Fruit fly (Drosophila melanogaster): ENCODE results near the gene Osi23.

Osi23 gene

dm6 chr3R:30450224-30450623, 5.4 kb upstream of the Osi23 start (continued):
- TF ChIP-seq HmgD (GFP tag; optimal IDR thresholded peaks at IDR 0.05) (no peak), lola (GFP tag; optimal IDR thresholded peaks at IDR 0.05) (no peak), gcm2 (GFP tag; optimal IDR thresholded peaks at IDR 0.05) (peak; percentile 72), fru (optimal IDR thresholded peaks at IDR 0.05) (no peak), abd-A (tag; optimal IDR thresholded peaks at IDR 0.05) (no peak), CG17385 (GFP tag; optimal IDR thresholded peaks at IDR 0.05) (peak; percentile 70), sens (GFP tag) (peak; percentile 98), pb (GFP tag; optimal IDR thresholded peaks at IDR 0.05) (peak; percentile 3), CG9215 (GFP tag; IDR thresholded peaks at IDR 0.05) (no peak), H15 (GFP tag; IDR thresholded peaks at IDR 0.05) (peak; percentile 60; the same call in 1 of the 3 replicates), gt (GFP tag; IDR thresholded peaks at IDR 0.05) (no peak), Usf (GFP tag; optimal IDR thresholded peaks at IDR 0.05) (no peak), CG43689 (GFP tag; IDR thresholded peaks at IDR 0.05) (peak; percentile 66), cad (GFP tag; optimal IDR thresholded peaks at IDR 0.05) (no peak), slp2 (GFP tag; optimal IDR thresholded peaks at IDR 0.05) (no peak), yki (optimal IDR thresholded peaks at IDR 0.05) (peak; percentile 57), D19B (GFP tag; optimal IDR thresholded peaks at IDR 0.05) (no peak), Ets97D (GFP tag; optimal IDR thresholded peaks at IDR 0.05) (peak; percentile 41), CG9797 (GFP tag; optimal IDR thresholded peaks at IDR 0.05) (no peak), CG11247 (GFP tag; IDR thresholded peaks at IDR 0.05) (peak; percentile 91), Hr3 (GFP tag; optimal IDR thresholded peaks at IDR 0.05) (peak; percentile 34), tgo (GFP tag; IDR thresholded peaks at IDR 0.05) (peak; percentile 56; the same call in 2 of the 3 replicates), unc-4 (GFP tag; IDR thresholded peaks at IDR 0.05; ENCODE audit: partially characterized antibody) (0 out of 2 replicates have a peak, but pooled peaks have one; percentile 12), CG6813 (GFP tag; optimal IDR thresholded peaks at IDR 0.05) (peak; percentile 89), ATbp (GFP tag; optimal IDR thresholded peaks at IDR 0.05) (peak; percentile 91), CG2202 (tag; optimal IDR thresholded peaks at IDR 0.05) (peak; percentile 87), Opbp (GFP tag; IDR thresholded peaks at IDR 0.05; ENCODE audit: partially characterized antibody) (no peak), CG6175 (GFP tag; IDR thresholded peaks at IDR 0.05) (peak; percentile 46; the same call in 1 of the 3 replicates), ab (GFP tag; optimal IDR thresholded peaks at IDR 0.05) (no peak), Neu2 (GFP tag; optimal IDR thresholded peaks at IDR 0.05; ENCODE audit: borderline replicate concordance) (no peak), az2 (GFP tag; optimal IDR thresholded peaks at IDR 0.05) (peak; percentile 45), BEAF-32 (GFP tag; optimal IDR thresholded peaks at IDR 0.05) (no peak), ato (GFP tag; IDR thresholded peaks at IDR 0.05; ENCODE audit: partially characterized antibody) (no peak; the same call in 1 of the 2 replicates), Jarid2 (GFP tag; optimal IDR thresholded peaks at IDR 0.05) (peak; percentile 79), klu (GFP tag; IDR thresholded peaks at IDR 0.05) (no peak), CG5180 (GFP tag; optimal IDR thresholded peaks at IDR 0.05) (peak; percentile 26), row (GFP tag; IDR thresholded peaks at IDR 0.05) (peak; percentile 25; the same call in 1 of the 3 replicates), CrebB (tag; optimal IDR thresholded peaks at IDR 0.05) (peak; percentile 86), CG2199 (GFP tag; IDR thresholded peaks at IDR 0.05) (no peak), Side (GFP tag; optimal IDR thresholded peaks at IDR 0.05) (peak; percentile 82), Hmr (GFP tag; optimal IDR thresholded peaks at IDR 0.05) (peak; percentile 90), CG18764 (GFP tag; optimal IDR thresholded peaks at IDR 0.05) (peak; percentile 81), CG10267 (tag; optimal IDR thresholded peaks at IDR 0.05) (no peak), CG3847 (GFP tag; IDR thresholded peaks at IDR 0.05) (peak; percentile 21; the same call in 1 of the 2 replicates), CG3995 (GFP tag; optimal IDR thresholded peaks at IDR 0.05) (no peak), CG15601 (tag; optimal IDR thresholded peaks at IDR 0.05) (no peak), schlank (tag; optimal IDR thresholded peaks at IDR 0.05) (peak; percentile 62), cg (GFP tag; optimal IDR thresholded peaks at IDR 0.05) (no peak), CTCF (GFP tag; optimal IDR thresholded peaks at IDR 0.05) (peak; percentile 52), D (optimal IDR thresholded peaks at IDR 0.05) (no peak), D (GFP tag; optimal IDR thresholded peaks at IDR 0.05) (peak; percentile 75), crc (GFP tag; optimal IDR thresholded peaks at IDR 0.05) (peak; percentile 39)

All from whole organism, embryonic.